Fruit fly (Drosophila melanogaster): ENCODE measurements around the gene CG7607.

DNA sequence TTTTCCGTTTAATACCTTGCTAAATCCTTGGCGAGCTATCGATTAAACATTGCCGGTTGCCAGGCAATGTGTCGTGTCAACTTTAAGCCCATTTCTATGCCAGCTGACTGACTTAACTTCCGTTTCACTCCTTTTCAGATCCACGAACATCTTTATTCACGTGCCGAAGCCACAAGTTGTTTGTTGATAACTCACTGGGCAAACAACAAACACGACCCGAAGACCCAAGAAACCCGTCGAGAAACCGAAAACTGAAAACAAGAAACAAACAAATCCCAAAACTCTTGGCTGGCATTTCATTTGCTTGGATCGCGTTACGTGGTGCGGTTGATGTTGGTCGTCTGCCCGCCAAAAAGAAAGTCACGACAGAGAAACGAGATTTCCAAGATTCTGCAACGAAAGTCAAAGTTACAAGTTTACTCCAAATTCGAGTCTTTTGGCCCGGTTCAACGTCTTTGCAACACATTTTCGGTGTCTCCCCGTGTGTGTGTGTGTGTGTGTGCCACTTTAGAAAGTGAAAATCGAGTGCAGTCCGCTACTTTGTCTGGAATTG is 48.6 kb upstream of the CG7607 start, which contains the start of gene CG6216:
- TF ChIP-seq Dif (GFP tag; optimal IDR thresholded peaks at IDR 0.05; ENCODE audit: partially characterized antibody) (no peak), h (GFP tag; optimal IDR thresholded peaks at IDR 0.05) (no peak), Dfd (GFP tag; optimal IDR thresholded peaks at IDR 0.05) (no peak), dsf (GFP tag; optimal IDR thresholded peaks at IDR 0.05; ENCODE audit: borderline replicate concordance) (no peak), Hnf4 (GFP tag; optimal IDR thresholded peaks at IDR 0.05) (no peak), HLH106 (tag; optimal IDR thresholded peaks at IDR 0.05) (no peak), psq (GFP tag; optimal IDR thresholded peaks at IDR 0.05) (no peak), lola (GFP tag; optimal IDR thresholded peaks at IDR 0.05) (no peak), pan (optimal IDR thresholded peaks at IDR 0.05) (no peak), Myc (optimal IDR thresholded peaks at IDR 0.05) (no peak), Hr78 (GFP tag; optimal IDR thresholded peaks at IDR 0.05) (no peak), CG9705 (GFP tag; optimal IDR thresholded peaks at IDR 0.05) (no peak)

All from whole organism, wandering third instar larva.